Worm (Caenorhabditis elegans): ENCODE results near the gene C56G2.15.

ce11 chrIII:6415306-6415973 is 47.7 kb upstream of the C56G2.15 start, which contains the start of gene nas-4:
- no peak for TF ChIP-seq aly-1 (tag; optimal IDR thresholded peaks at IDR 0.05)
- no peak for TF ChIP-seq ama-1 (optimal IDR thresholded peaks at IDR 0.05)
- no peak for TF ChIP-seq flt-1 (GFP tag; IDR thresholded peaks at IDR 0.05)
- no peak for TF ChIP-seq pes-1 (GFP tag; IDR thresholded peaks at IDR 0.05)
- no peak for TF ChIP-seq tra-4 (tag; optimal IDR thresholded peaks at IDR 0.05)
- TF ChIP-seq tbx-11 (GFP tag; IDR thresholded peaks at IDR 0.05): no peak

All from whole organism, early embryonic.